Fruit fly (Drosophila melanogaster) whole organism, embryonic: ENCODE results near the gene Rlb1.

Source experiments
- Awh ChIP-seq: fragments of 200-800 bp; sonication (Bioruptor generic); IDR thresholded peaks from 2 replicates; pipeline ENCODE4, ENCODE4 v1.3.6; 2022; ENCODE audit warnings: missing biosample characterization, missing genetic modification characterization
- Bgb ChIP-seq: fragments of 200-800 bp; sonication (Bioruptor generic); IDR thresholded peaks from 2 replicates; pipeline ENCODE4 v1.3.6; 2022; ENCODE audit warnings: missing biosample characterization, missing genetic modification characterization; ENCODE audit not compliant: partially characterized antibody
- C15 ChIP-seq: fragments of 200-800 bp; sonication (Bioruptor generic); IDR thresholded peaks from 3 replicates; pipeline ENCODE4 v1.3.6; 2022; ENCODE audit warnings: missing biosample characterization, missing genetic modification characterization
- CG1024 ChIP-seq: fragments of 200-800 bp; sonication (Bioruptor generic); IDR thresholded peaks from 2 replicates; pipeline ENCODE4 v1.3.6; 2022; ENCODE audit warnings: missing biosample characterization, missing genetic modification characterization
- CG10654 ChIP-seq: fragments of 200-800 bp; sonication (Bioruptor generic); optimal IDR thresholded peaks from 2 replicates; lab custom pipeline; 2016; ENCODE audit warnings: missing biosample characterization, missing genetic modification characterization
- CG10979 ChIP-seq: fragments of 200-800 bp; sonication (Bioruptor generic); optimal IDR thresholded peaks from 2 replicates; lab custom pipeline; 2018; ENCODE audit warnings: missing biosample characterization, mild to moderate bottlenecking, missing genetic modification characterization, moderate library complexity
- CG11723 ChIP-seq: fragments of 200-800 bp; sonication (Bioruptor generic); optimal IDR thresholded peaks from 2 replicates; lab custom pipeline; 2017; ENCODE audit warnings: missing biosample characterization, mild to moderate bottlenecking, missing genetic modification characterization
- CG12391 ChIP-seq: fragments of 200-800 bp; sonication (Bioruptor generic); optimal IDR thresholded peaks from 3 replicates; lab custom pipeline; 2018; ENCODE audit warnings: missing biosample characterization, mild to moderate bottlenecking, missing genetic modification characterization, moderate library complexity
- CG13424 ChIP-seq: fragments of 200-800 bp; sonication (Bioruptor generic); optimal IDR thresholded peaks from 2 replicates; lab custom pipeline; 2019; ENCODE audit warnings: missing biosample characterization, mild to moderate bottlenecking, missing genetic modification characterization, moderate library complexity
- CG14667 ChIP-seq: fragments of 200-800 bp; sonication (Bioruptor generic); IDR thresholded peaks from 2 replicates; pipeline ENCODE4 v1.3.6; 2022; ENCODE audit warnings: missing biosample characterization, missing genetic modification characterization
- CG17385 ChIP-seq: fragments of 200-800 bp; sonication (Bioruptor generic); optimal IDR thresholded peaks from 3 replicates; lab custom pipeline; 2018; ENCODE audit warnings: missing biosample characterization, mild to moderate bottlenecking, missing genetic modification characterization
- CG32532 ChIP-seq: fragments of 200-800 bp; sonication (Bioruptor generic); IDR thresholded peaks from 2 replicates; pipeline ENCODE4 v1.3.6; 2022; ENCODE audit warnings: missing biosample characterization, missing genetic modification characterization
- CG4730 ChIP-seq: fragments of 200-800 bp; sonication (Bioruptor generic); IDR thresholded peaks from 2 replicates; pipeline ENCODE4 v1.3.6; 2022; ENCODE audit warnings: missing biosample characterization, missing genetic modification characterization
- CG4854 ChIP-seq: fragments of 200-800 bp; sonication (Bioruptor generic); optimal IDR thresholded peaks from 2 replicates; lab custom pipeline; 2016; ENCODE audit warnings: missing biosample characterization, missing genetic modification characterization, inconsistent platforms
- CG6175 ChIP-seq: fragments of 200-800 bp; sonication (Bioruptor generic); IDR thresholded peaks from 3 replicates; pipeline ENCODE4 v1.3.6; 2022; ENCODE audit warnings: missing biosample characterization, missing genetic modification characterization
- CkIIα-i1 ChIP-seq: fragments of 200-800 bp; sonication (Bioruptor generic); IDR thresholded peaks from 2 replicates; pipeline ENCODE4 v1.3.6; 2022; ENCODE audit warnings: missing biosample characterization, missing genetic modification characterization
- D19A ChIP-seq: fragments of 200-800 bp; optimal IDR thresholded peaks from 3 replicates; lab custom pipeline; 2019; ENCODE audit warnings: missing biosample characterization, mild to moderate bottlenecking, missing genetic modification characterization, moderate library complexity
- Dip3 ChIP-seq: fragments of 200-800 bp; sonication (Bioruptor generic); optimal IDR thresholded peaks from 3 replicates; lab custom pipeline; 2016; ENCODE audit warnings: missing biosample characterization, missing genetic modification characterization
- Drgx ChIP-seq: fragments of 200-800 bp; sonication (Bioruptor generic); IDR thresholded peaks from 2 replicates; pipeline ENCODE4 v1.3.6; 2022; ENCODE audit warnings: missing biosample characterization, missing genetic modification characterization
- HmgZ ChIP-seq: fragments of 200-800 bp; sonication (Bioruptor generic); optimal IDR thresholded peaks from 2 replicates; lab custom pipeline; 2018; ENCODE audit warnings: missing biosample characterization, mild to moderate bottlenecking, missing genetic modification characterization
- Hr78 ChIP-seq, 2 experiments: fragments of 200-800 bp in 1 of 2; fragments of >200 bp in 1 of 2; sonication (Bioruptor generic) in 1 of 2; optimal IDR thresholded peaks; 2 replicates each; lab custom pipeline; 2017 to 2019; ENCODE audit warnings: missing biosample characterization in 2 of 2, missing genetic modification characterization in 2 of 2, mild to moderate bottlenecking in 1 of 2, moderate library complexity in 1 of 2
- Lhr ChIP-seq: fragments of 200-800 bp; sonication (Bioruptor generic); optimal IDR thresholded peaks from 3 replicates; lab custom pipeline; 2017; ENCODE audit warnings: mild to moderate bottlenecking, missing biosample characterization, missing genetic modification reagents, missing genetic modification characterization
- Lim3 ChIP-seq: fragments of 200-800 bp; sonication (Bioruptor generic); IDR thresholded peaks from 2 replicates; pipeline ENCODE4 v1.3.6; 2022; ENCODE audit warnings: missing biosample characterization, missing genetic modification characterization
- MBD-R2 ChIP-seq: fragments of 200-800 bp; sonication (Bioruptor generic); IDR thresholded peaks from 2 replicates; pipeline ENCODE4 v1.3.6; 2022; ENCODE audit warnings: missing biosample characterization, missing genetic modification characterization
- Opbp ChIP-seq: fragments of 200-800 bp; sonication (Bioruptor generic); IDR thresholded peaks from 3 replicates; pipeline ENCODE4 v1.3.6; 2022; ENCODE audit warnings: missing biosample characterization, missing genetic modification characterization; ENCODE audit not compliant: partially characterized antibody
- Optix ChIP-seq: fragments of 200-800 bp; sonication (Bioruptor generic); IDR thresholded peaks from 3 replicates; pipeline ENCODE4 v1.3.6; 2022; ENCODE audit warnings: missing biosample characterization, missing genetic modification characterization
- TFAM ChIP-seq: fragments of 200-800 bp; sonication (Bioruptor generic); optimal IDR thresholded peaks from 2 replicates; lab custom pipeline; 2017; ENCODE audit warnings: missing biosample characterization, missing genetic modification characterization, inconsistent platforms
- Trl ChIP-seq, 3 experiments: fragments of >200 bp in 2 of 3; fragments of 200-800 bp in 1 of 3; sonication (Bioruptor generic) in 1 of 3; optimal IDR thresholded peaks; 2 replicates in 1 of 3; 3 replicates in 2 of 3; lab custom pipeline; 2016 to 2017; ENCODE audit warnings: missing biosample characterization in 1 of 3, missing genetic modification characterization in 1 of 3
- YL-1 ChIP-seq: fragments of 200-800 bp; sonication (Bioruptor generic); optimal IDR thresholded peaks from 3 replicates; lab custom pipeline; 2017; ENCODE audit warnings: missing biosample characterization, mild to moderate bottlenecking, missing genetic modification characterization
- abd-A ChIP-seq: fragments of 200-800 bp; sonication (Bioruptor generic); optimal IDR thresholded peaks from 3 replicates; lab custom pipeline; 2019; ENCODE audit warnings: missing biosample characterization, mild to moderate bottlenecking, missing genetic modification characterization, moderate library complexity
- al ChIP-seq: fragments of 200-800 bp; sonication (Bioruptor generic); IDR thresholded peaks from 2 replicates; pipeline ENCODE4 v1.3.6; 2022; ENCODE audit warnings: missing biosample characterization, missing genetic modification characterization
- ap ChIP-seq: fragments of 200-800 bp; sonication (Bioruptor generic); IDR thresholded peaks from 2 replicates; pipeline ENCODE4 v1.3.6; 2022; ENCODE audit warnings: missing biosample characterization, missing genetic modification characterization
- croc ChIP-seq: fragments of 200-800 bp; sonication (Bioruptor generic); conservative IDR thresholded peaks from 3 replicates; pipeline ENCODE4 v1.3.6; 2022; ENCODE audit warnings: missing biosample characterization, missing genetic modification characterization
- dimm ChIP-seq: fragments of 200-800 bp; sonication (Bioruptor generic); IDR thresholded peaks from 2 replicates; pipeline ENCODE4 v1.3.6; 2022; ENCODE audit warnings: missing biosample characterization, missing genetic modification characterization
- esg ChIP-seq: fragments of 200-800 bp; sonication (Bioruptor generic); conservative IDR thresholded peaks from 2 replicates; pipeline ENCODE4 v1.3.6; 2022; ENCODE audit warnings: missing biosample characterization, missing genetic modification characterization
- exex ChIP-seq: fragments of 200-800 bp; sonication (Bioruptor generic); optimal IDR thresholded peaks from 4 replicates; lab custom pipeline; 2018; ENCODE audit warnings: missing biosample characterization, mild to moderate bottlenecking, missing genetic modification characterization, moderate library complexity
- gem ChIP-seq: fragments of 200-800 bp; sonication (Bioruptor generic); optimal IDR thresholded peaks from 2 replicates; lab custom pipeline; 2019; ENCODE audit warnings: missing biosample characterization, mild to moderate bottlenecking, missing genetic modification characterization, moderate library complexity
- hkb ChIP-seq, 2 experiments: fragments of 200-800 bp in 1 of 2; fragments of >200 bp in 1 of 2; sonication (Bioruptor generic) in 1 of 2; IDR thresholded peaks in 1 of 2; optimal IDR thresholded peaks in 1 of 2; 2 replicates each; pipeline versions ENCODE4 v1.3.6 to Lab custom; 2017 to 2022; ENCODE audit warnings: missing biosample characterization in 1 of 2, missing genetic modification characterization in 1 of 2
- jing ChIP-seq: fragments of 200-800 bp; sonication (Bioruptor generic); optimal IDR thresholded peaks from 2 replicates; lab custom pipeline; 2018; ENCODE audit warnings: missing biosample characterization, mild to moderate bottlenecking, missing genetic modification characterization
- nom ChIP-seq: fragments of 200-800 bp; sonication (Bioruptor generic); optimal IDR thresholded peaks from 2 replicates; lab custom pipeline; 2017; ENCODE audit warnings: missing biosample characterization, missing genetic modification characterization, mild to moderate bottlenecking, moderate library complexity, missing genetic modification reagents
- oc ChIP-seq: fragments of 200-800 bp; sonication (Bioruptor generic); optimal IDR thresholded peaks from 2 replicates; lab custom pipeline; 2018; ENCODE audit warnings: missing biosample characterization, mild to moderate bottlenecking, missing genetic modification characterization, moderate library complexity
- psq ChIP-seq: fragments of 200-800 bp; sonication (Bioruptor generic); optimal IDR thresholded peaks from 2 replicates; lab custom pipeline; 2017; ENCODE audit warnings: missing biosample characterization, missing genetic modification characterization
- slbo ChIP-seq: fragments of 200-800 bp; sonication (Bioruptor generic); IDR thresholded peaks from 2 replicates; pipeline ENCODE4 v1.3.6; 2022; ENCODE audit warnings: missing biosample characterization, missing genetic modification characterization
- sqz ChIP-seq: fragments of 200-800 bp; sonication (Bioruptor generic); optimal IDR thresholded peaks from 3 replicates; lab custom pipeline; 2018; ENCODE audit warnings: missing biosample characterization, mild to moderate bottlenecking, missing genetic modification characterization
- sr ChIP-seq: fragments of 200-800 bp; sonication (Bioruptor generic); IDR thresholded peaks from 3 replicates; pipeline ENCODE4 v1.3.6; 2022; ENCODE audit warnings: missing biosample characterization, missing genetic modification characterization
- stwl ChIP-seq: fragments of 200-800 bp; sonication (Bioruptor generic); optimal IDR thresholded peaks from 3 replicates; lab custom pipeline; 2018; ENCODE audit warnings: missing biosample characterization, mild to moderate bottlenecking, missing genetic modification characterization, moderate library complexity
- tin ChIP-seq: fragments of 200-800 bp; sonication (Bioruptor generic); optimal IDR thresholded peaks from 3 replicates; lab custom pipeline; 2016; ENCODE audit warnings: missing biosample characterization, missing genetic modification characterization
- unpg ChIP-seq: fragments of 200-800 bp; sonication (Bioruptor generic); optimal IDR thresholded peaks from 3 replicates; lab custom pipeline; 2018; ENCODE audit warnings: missing biosample characterization, mild to moderate bottlenecking, missing genetic modification characterization, moderate library complexity

The Rlb1 gene

DNA sequence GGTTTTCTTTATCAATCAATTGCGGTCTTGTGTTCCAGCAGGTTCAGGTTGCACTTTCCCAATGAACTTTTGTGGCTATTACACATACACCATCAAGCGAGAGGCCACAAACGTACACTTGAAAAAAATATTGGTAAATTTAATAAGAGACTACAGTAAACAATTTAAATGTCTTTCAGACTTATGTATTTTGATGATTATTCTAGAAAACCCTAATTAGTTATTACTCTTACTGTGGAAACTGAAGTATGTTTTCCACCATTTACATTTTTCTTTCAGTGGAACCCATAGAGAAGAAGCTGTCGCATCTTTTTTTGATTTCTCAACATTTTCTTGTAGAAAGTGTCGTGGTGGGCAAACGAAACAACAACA is 21.0 kb downstream of the Rlb1 start (continued):
- TF ChIP-seq CG32532 (GFP tag; lab: Robert Waterston, UW) (peak; percentile 93), slbo (GFP tag; lab: Robert Waterston, UW) (peak; percentile 93), CG10979 (tag; lab: Kevin White, UChicago) (peak; percentile 96), gem (tag; lab: Kevin White, UChicago) (peak; percentile 98), tin (peak; percentile 90), TFAM (GFP tag; lab: Kevin White, UChicago) (peak; percentile 65), abd-A (no peak), C15 (GFP tag; lab: Robert Waterston, UW) (peak; percentile 83; the same call in 2 of the 3 replicates), exex (no peak), hkb (optimal IDR thresholded peaks at IDR 0.05; lab: Kevin White, UChicago) (no peak), hkb (GFP tag; IDR thresholded peaks at IDR 0.05; lab: Robert Waterston, UW) (peak; percentile 93)
- TF ChIP-seq, all 482 proteins: peak for 394

DNA sequence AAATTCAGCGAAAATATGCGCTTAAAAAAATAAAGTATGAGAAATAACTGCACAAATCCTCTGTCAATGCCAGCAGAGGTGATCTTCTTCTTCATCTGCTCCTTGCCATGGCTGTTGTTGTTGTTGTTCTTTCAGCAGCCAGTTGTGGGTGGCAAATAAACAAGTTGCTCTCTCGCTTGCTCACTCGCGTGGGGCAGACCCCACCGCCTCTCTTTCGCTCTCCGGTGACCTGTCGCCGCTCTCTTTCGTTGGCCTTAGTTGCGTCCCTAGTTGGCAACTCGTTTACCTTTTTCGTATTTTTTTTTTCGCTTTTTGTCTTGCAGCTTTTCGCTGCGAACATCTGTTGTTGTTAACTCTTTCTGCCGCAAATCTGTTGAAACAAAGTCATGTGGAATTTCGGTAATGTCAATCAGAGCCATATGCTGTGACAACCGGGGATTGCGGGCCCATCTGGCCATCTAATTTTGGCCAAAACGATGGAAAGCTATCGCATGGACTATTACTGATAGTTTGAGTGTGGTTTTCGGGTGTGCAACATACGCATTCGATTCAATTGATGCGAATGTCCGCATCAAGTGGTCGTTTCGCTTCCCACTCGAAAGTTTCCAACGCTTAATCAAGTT is 21.6 kb downstream of the Rlb1 start:
- TF ChIP-seq sr (GFP tag; lab: Robert Waterston, UW) = peak; percentile 81
- no peak for TF ChIP-seq CG11723 (GFP tag; lab: Kevin White, UChicago)
- TF ChIP-seq CG10654 (GFP tag; lab: Kevin White, UChicago) = no peak
- TF ChIP-seq al (GFP tag; lab: Robert Waterston, UW) = no peak
- no peak for TF ChIP-seq stwl
- no peak for TF ChIP-seq jing
- TF ChIP-seq CG6175 (GFP tag; lab: Robert Waterston, UW) = peak; percentile 74; the same call in 2 of the 3 replicates
- no peak for TF ChIP-seq D19A (tag; lab: Kevin White, UChicago)
- TF ChIP-seq YL-1 = no peak
- TF ChIP-seq ap (GFP tag; lab: Robert Waterston, UW) = no peak
- no peak for TF ChIP-seq Lim3 (GFP tag; lab: Robert Waterston, UW)
- no peak for TF ChIP-seq CkIIα-i1 (GFP tag; lab: Robert Waterston, UW)
- TF ChIP-seq Optix (GFP tag; lab: Robert Waterston, UW) = no peak
- no peak for TF ChIP-seq HmgZ (tag; lab: Kevin White, UChicago)
- no peak for TF ChIP-seq CG14667 (GFP tag; lab: Robert Waterston, UW)
- no peak for TF ChIP-seq oc (tag; lab: Kevin White, UChicago)
- no peak for TF ChIP-seq CG1024 (GFP tag; lab: Robert Waterston, UW)
- TF ChIP-seq hkb (optimal IDR thresholded peaks at IDR 0.05; lab: Kevin White, UChicago) = no peak
- TF ChIP-seq hkb (GFP tag; IDR thresholded peaks at IDR 0.05; lab: Robert Waterston, UW) = 0 out of 2 replicates have a peak, but pooled peaks have one; percentile 10
- no peak for TF ChIP-seq Bgb (GFP tag; lab: Robert Waterston, UW)
- TF ChIP-seq MBD-R2 = no peak
- TF ChIP-seq CG17385 = peak; percentile 47
- no peak for TF ChIP-seq esg (GFP tag; lab: Robert Waterston, UW)
- peak in 1 of 2 experiments; percentile 61 for TF ChIP-seq Hr78 (GFP tag; optimal IDR thresholded peaks at IDR 0.05; lab: Kevin White, UChicago)
- peak; percentile 11 for TF ChIP-seq sqz
- TF ChIP-seq dimm (GFP tag; lab: Robert Waterston, UW) = no peak
- no peak for TF ChIP-seq Dip3
- TF ChIP-seq nom (GFP tag; lab: Kevin White, UChicago) = peak; percentile 27
- no peak for TF ChIP-seq CG12391
- no peak for TF ChIP-seq croc
- no peak for TF ChIP-seq Lhr (GFP tag; lab: Kevin White, UChicago)
- no peak for TF ChIP-seq unpg
- no peak for TF ChIP-seq CG4730
- no peak for TF ChIP-seq CG13424 (tag; lab: Kevin White, UChicago)
- TF ChIP-seq CG4854 (GFP tag; lab: Kevin White, UChicago) = no peak
- TF ChIP-seq Drgx (GFP tag; lab: Robert Waterston, UW) = 0 out of 2 replicates have a peak, but pooled peaks have one; percentile 9
- TF ChIP-seq Opbp (GFP tag; lab: Robert Waterston, UW) = no peak
- TF ChIP-seq psq (GFP tag; lab: Kevin White, UChicago) = no peak
- TF ChIP-seq Awh (GFP tag; lab: Robert Waterston, UW) = no peak
- TF ChIP-seq Trl (optimal IDR thresholded peaks at IDR 0.05; lab: Kevin White, UChicago) = peak; percentile 78 to 91
- no peak for TF ChIP-seq Trl (GFP tag; optimal IDR thresholded peaks at IDR 0.05; lab: Kevin White, UChicago)
